Fruit fly (Drosophila melanogaster) whole organism, embryonic: ENCODE results near the gene yellow-e3.

ENCODE experiments used
- B-H1 ChIP-seq: fragments of 200-800 bp; sonication (Bioruptor generic); IDR thresholded peaks from 3 replicates; pipeline ENCODE4 v1.3.6; 2022; ENCODE audit warnings: missing biosample characterization, missing genetic modification characterization
- Bgb ChIP-seq: fragments of 200-800 bp; sonication (Bioruptor generic); IDR thresholded peaks from 2 replicates; pipeline ENCODE4 v1.3.6; 2022; ENCODE audit warnings: missing biosample characterization, missing genetic modification characterization; ENCODE audit not compliant: partially characterized antibody
- BtbVII ChIP-seq: fragments of 200-800 bp; sonication (Bioruptor generic); optimal IDR thresholded peaks from 3 replicates; lab custom pipeline; 2017; ENCODE audit warnings: missing biosample characterization, mild to moderate bottlenecking, missing genetic modification characterization
- CG10654 ChIP-seq: fragments of 200-800 bp; sonication (Bioruptor generic); optimal IDR thresholded peaks from 2 replicates; lab custom pipeline; 2016; ENCODE audit warnings: missing biosample characterization, missing genetic modification characterization
- CG11504 ChIP-seq: fragments of 200-800 bp; sonication (Bioruptor generic); optimal IDR thresholded peaks from 3 replicates; lab custom pipeline; 2019; ENCODE audit warnings: missing biosample characterization, mild to moderate bottlenecking, missing genetic modification characterization, moderate library complexity
- CG12104 ChIP-seq: fragments of 200-800 bp; sonication (Bioruptor generic); optimal IDR thresholded peaks from 3 replicates; lab custom pipeline; 2016; ENCODE audit warnings: missing biosample characterization, missing genetic modification characterization
- CG14710 ChIP-seq: fragments of 200-800 bp; sonication (Bioruptor generic); optimal IDR thresholded peaks from 3 replicates; lab custom pipeline; 2019; ENCODE audit warnings: missing biosample characterization, mild to moderate bottlenecking, missing genetic modification characterization, moderate library complexity
- CG17612 ChIP-seq: fragments of 200-800 bp; sonication (Bioruptor generic); IDR thresholded peaks from 2 replicates; pipeline ENCODE4 v1.3.6; 2022; ENCODE audit warnings: missing biosample characterization, missing genetic modification characterization
- CG31224 ChIP-seq: fragments of 200-800 bp; sonication (Bioruptor generic); IDR thresholded peaks from 2 replicates; pipeline ENCODE4 v1.3.6; 2022; ENCODE audit warnings: missing biosample characterization, missing genetic modification characterization
- CG33213 ChIP-seq: fragments of 200-800 bp; sonication (Bioruptor generic); optimal IDR thresholded peaks from 3 replicates; lab custom pipeline; 2016; ENCODE audit warnings: missing biosample characterization, missing genetic modification characterization
- CG33557 ChIP-seq: fragments of 200-800 bp; sonication (Bioruptor generic); optimal IDR thresholded peaks from 2 replicates; lab custom pipeline; 2019; ENCODE audit warnings: missing biosample characterization, mild to moderate bottlenecking, missing genetic modification characterization, moderate library complexity
- CG42726 ChIP-seq: fragments of 200-800 bp; sonication (Bioruptor generic); IDR thresholded peaks from 2 replicates; pipeline ENCODE4 v1.3.6; 2022; ENCODE audit warnings: missing biosample characterization, missing genetic modification characterization; ENCODE audit not compliant: partially characterized antibody
- CG4360 ChIP-seq: fragments of 200-800 bp; sonication (Bioruptor generic); IDR thresholded peaks from 2 replicates; pipeline ENCODE4 v1.3.6; 2022; ENCODE audit warnings: missing biosample characterization, missing genetic modification characterization
- CG43689 ChIP-seq: fragments of 200-800 bp; sonication (Bioruptor generic); IDR thresholded peaks from 2 replicates; pipeline ENCODE4 v1.3.6; 2022; ENCODE audit warnings: missing biosample characterization, missing genetic modification characterization
- CG6791 ChIP-seq: fragments of 200-800 bp; sonication (Bioruptor generic); IDR thresholded peaks from 3 replicates; pipeline ENCODE4 v1.3.6; 2022; ENCODE audit warnings: missing biosample characterization, missing genetic modification characterization; ENCODE audit not compliant: partially characterized antibody
- CG7786 ChIP-seq: fragments of 200-800 bp; sonication (Bioruptor generic); optimal IDR thresholded peaks from 2 replicates; lab custom pipeline; 2016; ENCODE audit warnings: missing biosample characterization, missing genetic modification characterization
- CG8290 ChIP-seq, 3 experiments: fragments of 200-800 bp; sonication (Bioruptor generic); optimal IDR thresholded peaks; 2 replicates each; lab custom pipeline; 2016 to 2019; ENCODE audit warnings: missing biosample characterization in 3 of 3, missing genetic modification characterization in 3 of 3, mild to moderate bottlenecking in 2 of 3, moderate library complexity in 1 of 3
- CG9817 ChIP-seq: fragments of 200-800 bp; sonication (Bioruptor generic); optimal IDR thresholded peaks from 2 replicates; lab custom pipeline; 2018; ENCODE audit warnings: missing biosample characterization, mild to moderate bottlenecking, missing genetic modification characterization, moderate library complexity
- CrebB ChIP-seq: fragments of 200-800 bp; sonication (Bioruptor generic); optimal IDR thresholded peaks from 3 replicates; lab custom pipeline; 2018; ENCODE audit warnings: missing biosample characterization, mild to moderate bottlenecking, missing genetic modification characterization
- D19B ChIP-seq: fragments of 200-800 bp; sonication (Bioruptor generic); optimal IDR thresholded peaks from 2 replicates; lab custom pipeline; 2017; ENCODE audit warnings: missing biosample characterization, mild to moderate bottlenecking, missing genetic modification characterization
- Dad ChIP-seq: fragments of 200-800 bp; sonication (Bioruptor generic); optimal IDR thresholded peaks from 3 replicates; lab custom pipeline; 2016; ENCODE audit warnings: missing biosample characterization, missing genetic modification characterization
- Doc3 ChIP-seq: fragments of 200-800 bp; sonication (Bioruptor generic); IDR thresholded peaks from 3 replicates; pipeline ENCODE4 v1.3.6; 2022; ENCODE audit warnings: missing biosample characterization, missing genetic modification characterization; ENCODE audit not compliant: partially characterized antibody
- E2f1 ChIP-seq: fragments of 200-800 bp; sonication (Bioruptor generic); IDR thresholded peaks from 2 replicates; pipeline ENCODE4 v1.3.6; 2022; ENCODE audit warnings: missing biosample characterization, missing genetic modification characterization
- Lim3 ChIP-seq: fragments of 200-800 bp; sonication (Bioruptor generic); IDR thresholded peaks from 2 replicates; pipeline ENCODE4 v1.3.6; 2022; ENCODE audit warnings: missing biosample characterization, missing genetic modification characterization
- Lpt ChIP-seq: fragments of >200 bp; optimal IDR thresholded peaks from 2 replicates; lab custom pipeline; 2018; ENCODE audit warnings: missing biosample characterization, missing genetic modification characterization
- Mrtf ChIP-seq: fragments of 200-800 bp; sonication (Bioruptor generic); IDR thresholded peaks from 3 replicates; pipeline ENCODE4 v1.3.6; 2022; ENCODE audit warnings: missing biosample characterization, missing genetic modification characterization
- Oaz ChIP-seq: fragments of 200-800 bp; sonication (Bioruptor generic); IDR thresholded peaks from 2 replicates; pipeline ENCODE4 v1.3.6; 2022; ENCODE audit warnings: missing biosample characterization, missing genetic modification characterization
- Pdp1 ChIP-seq, 2 experiments: fragments of 200-800 bp; sonication (Bioruptor generic); optimal IDR thresholded peaks; 3 replicates each; lab custom pipeline; 2016; ENCODE audit warnings: missing biosample characterization in 2 of 2, missing genetic modification characterization in 2 of 2, mild to moderate bottlenecking in 1 of 2, moderate library complexity in 1 of 2
- Usf ChIP-seq: fragments of 200-800 bp; sonication (Bioruptor generic); optimal IDR thresholded peaks from 2 replicates; lab custom pipeline; 2017; ENCODE audit warnings: missing genotype, missing biosample characterization, missing genetic modification characterization
- Xbp1 ChIP-seq: fragments of 200-800 bp; sonication (Bioruptor generic); optimal IDR thresholded peaks from 3 replicates; lab custom pipeline; 2016; ENCODE audit warnings: missing biosample characterization, mild to moderate bottlenecking, missing genetic modification characterization
- bbx ChIP-seq: fragments of 200-800 bp; sonication (Bioruptor generic); IDR thresholded peaks from 2 replicates; pipeline ENCODE4 v1.3.6; 2022; ENCODE audit warnings: missing biosample characterization, missing genetic modification characterization; ENCODE audit not compliant: partially characterized antibody
- cato ChIP-seq: fragments of 200-800 bp; sonication (Bioruptor generic); optimal IDR thresholded peaks from 2 replicates; lab custom pipeline; 2016; ENCODE audit warnings: missing biosample characterization, missing genetic modification characterization, borderline replicate concordance
- chm ChIP-seq: fragments of 200-800 bp; sonication (Bioruptor generic); IDR thresholded peaks from 2 replicates; pipeline ENCODE4 v1.3.6; 2022; ENCODE audit warnings: missing biosample characterization, missing genetic modification characterization
- ci ChIP-seq: fragments of 200-800 bp; sonication (Bioruptor generic); IDR thresholded peaks from 3 replicates; pipeline ENCODE4 v1.3.6; 2022; ENCODE audit warnings: missing biosample characterization, missing genetic modification characterization
- croc ChIP-seq: fragments of 200-800 bp; sonication (Bioruptor generic); conservative IDR thresholded peaks from 3 replicates; pipeline ENCODE4 v1.3.6; 2022; ENCODE audit warnings: missing biosample characterization, missing genetic modification characterization
- crol ChIP-seq: fragments of 200-800 bp; sonication (Bioruptor generic); IDR thresholded peaks from 2 replicates; pipeline ENCODE4 v1.3.6; 2022; ENCODE audit warnings: missing biosample characterization, missing genetic modification characterization
- ftz-f1 ChIP-seq: fragments of 200-800 bp; sonication (Bioruptor generic); optimal IDR thresholded peaks from 2 replicates; lab custom pipeline; 2016; ENCODE audit warnings: missing biosample characterization, missing genetic modification characterization
- gt ChIP-seq: fragments of 200-800 bp; sonication (Bioruptor generic); IDR thresholded peaks from 2 replicates; pipeline ENCODE4 v1.3.6; 2022; ENCODE audit warnings: missing biosample characterization, missing genetic modification characterization
- lab ChIP-seq: fragments of 200-800 bp; sonication (Bioruptor generic); optimal IDR thresholded peaks from 3 replicates; lab custom pipeline; 2017; ENCODE audit warnings: missing biosample characterization, missing genetic modification characterization, mild to moderate bottlenecking, moderate library complexity, missing genetic modification reagents
- lmd ChIP-seq: fragments of 200-800 bp; sonication (Bioruptor generic); IDR thresholded peaks from 2 replicates; pipeline ENCODE4 v1.3.6; 2022; ENCODE audit warnings: missing biosample characterization, missing genetic modification characterization
- mam ChIP-seq: fragments of 200-800 bp; sonication (Bioruptor generic); optimal IDR thresholded peaks from 3 replicates; lab custom pipeline; 2016; ENCODE audit warnings: missing biosample characterization, missing genetic modification characterization
- pros ChIP-seq: fragments of 200-800 bp; sonication (Bioruptor generic); optimal IDR thresholded peaks from 3 replicates; lab custom pipeline; 2019; ENCODE audit warnings: missing biosample characterization, mild to moderate bottlenecking, missing genetic modification characterization, moderate library complexity
- shn ChIP-seq: fragments of 200-800 bp; sonication (Bioruptor generic); optimal IDR thresholded peaks from 3 replicates; lab custom pipeline; 2016; ENCODE audit warnings: missing biosample characterization, missing genetic modification characterization
- slp2 ChIP-seq: fragments of 200-800 bp; sonication (Bioruptor generic); optimal IDR thresholded peaks from 2 replicates; lab custom pipeline; 2016; ENCODE audit warnings: missing biosample characterization, missing genetic modification characterization
- sob ChIP-seq: fragments of 200-800 bp; sonication (Bioruptor generic); IDR thresholded peaks from 2 replicates; pipeline ENCODE4 v1.3.6; 2022; ENCODE audit warnings: missing biosample characterization, missing genetic modification characterization
- stwl ChIP-seq: fragments of 200-800 bp; sonication (Bioruptor generic); optimal IDR thresholded peaks from 3 replicates; lab custom pipeline; 2018; ENCODE audit warnings: missing biosample characterization, mild to moderate bottlenecking, missing genetic modification characterization, moderate library complexity
- sug ChIP-seq: fragments of 200-800 bp; optimal IDR thresholded peaks from 2 replicates; lab custom pipeline; 2019; ENCODE audit warnings: missing biosample characterization, mild to moderate bottlenecking, missing genetic modification characterization, moderate library complexity
- tap ChIP-seq: fragments of 200-800 bp; optimal IDR thresholded peaks from 3 replicates; lab custom pipeline; 2019; ENCODE audit warnings: missing biosample characterization, mild to moderate bottlenecking, missing genetic modification characterization, moderate library complexity
- z ChIP-seq: fragments of 200-800 bp; sonication (Bioruptor generic); IDR thresholded peaks from 3 replicates; pipeline ENCODE4 v1.3.6; 2022; ENCODE audit warnings: missing biosample characterization, missing genetic modification characterization
- zen2 ChIP-seq: fragments of 200-800 bp; sonication (Bioruptor generic); IDR thresholded peaks from 3 replicates; pipeline ENCODE4 v1.3.6; 2022; ENCODE audit warnings: missing biosample characterization, missing genetic modification characterization; ENCODE audit not compliant: partially characterized antibody
- zf30C ChIP-seq: fragments of 200-800 bp; sonication (Bioruptor generic); optimal IDR thresholded peaks from 3 replicates; lab custom pipeline; 2018; ENCODE audit warnings: missing biosample characterization, mild to moderate bottlenecking, missing genetic modification characterization

Gene yellow-e3

dm6 chr3R:13450338-13450737, 45.7 kb upstream of the yellow-e3 start, which contains the start of gene side-IV (continued):
- no peak for TF ChIP-seq Oaz
- TF ChIP-seq CG10654 (GFP tag; lab: Kevin White, UChicago), result no peak
- no peak for TF ChIP-seq BtbVII (GFP tag; lab: Kevin White, UChicago)
- no peak for TF ChIP-seq Xbp1 (GFP tag; lab: Kevin White, UChicago)
- no peak for TF ChIP-seq zf30C (GFP tag; lab: Kevin White, UChicago)
- TF ChIP-seq E2f1 (GFP tag; lab: Robert Waterston, UW), result peak; percentile 26; the same call in 1 of the 2 replicates
- TF ChIP-seq CG31224 (GFP tag; lab: Robert Waterston, UW), result no peak
- peak; percentile 14 for TF ChIP-seq CG11504
- no peak for TF ChIP-seq CrebB (tag; lab: Kevin White, UChicago)
- no peak for TF ChIP-seq CG12104
- no peak for TF ChIP-seq Dad (GFP tag; lab: Kevin White, UChicago)
- peak; percentile 23; the same call in 1 of the 2 replicates for TF ChIP-seq crol (GFP tag; lab: Robert Waterston, UW)
- TF ChIP-seq sob (GFP tag; lab: Robert Waterston, UW), result peak; percentile 27; the same call in 1 of the 2 replicates
- TF ChIP-seq ftz-f1 (GFP tag; lab: Kevin White, UChicago), result no peak
- TF ChIP-seq sug (tag; lab: Kevin White, UChicago), result no peak
- TF ChIP-seq bbx (GFP tag; lab: Robert Waterston, UW), result peak; percentile 59; the same call in 1 of the 2 replicates
- TF ChIP-seq Doc3 (GFP tag; lab: Robert Waterston, UW), result no peak
- TF ChIP-seq Lim3 (GFP tag; lab: Robert Waterston, UW), result no peak
- TF ChIP-seq CG4360, result no peak
- TF ChIP-seq CG33557 (GFP tag; lab: Kevin White, UChicago), result no peak
- TF ChIP-seq z, result peak; percentile 56; the same call in 2 of the 3 replicates
- peak; percentile 21 for TF ChIP-seq stwl (tag; lab: Kevin White, UChicago)
- no peak for TF ChIP-seq croc
- TF ChIP-seq Mrtf (GFP tag; lab: Robert Waterston, UW), result no peak
- no peak for TF ChIP-seq lmd
- 0 out of 3 replicates have a peak, but pooled peaks have one; percentile 49 for TF ChIP-seq CG6791 (GFP tag; lab: Robert Waterston, UW)
- TF ChIP-seq CG43689, result no peak
- TF ChIP-seq chm (GFP tag; lab: Robert Waterston, UW), result peak; percentile 53
- peak; percentile 60; the same call in 1 of the 2 replicates for TF ChIP-seq Bgb (GFP tag; lab: Robert Waterston, UW)
- no peak for TF ChIP-seq mam (GFP tag; lab: Kevin White, UChicago)
- no peak for TF ChIP-seq B-H1 (GFP tag; lab: Robert Waterston, UW)
- TF ChIP-seq ci (GFP tag; lab: Robert Waterston, UW), result peak; percentile 65; the same call in 2 of the 3 replicates
- TF ChIP-seq CG8290 (GFP tag; optimal IDR thresholded peaks at IDR 0.05; lab: Kevin White, UChicago), result no peak
- peak in 1 of 2 experiments; percentile 41 for TF ChIP-seq CG8290 (tag; optimal IDR thresholded peaks at IDR 0.05; lab: Kevin White, UChicago)
- no peak for TF ChIP-seq Usf (GFP tag; lab: Kevin White, UChicago)
- TF ChIP-seq CG33213 (GFP tag; lab: Kevin White, UChicago), result no peak
- TF ChIP-seq CG7786 (GFP tag; lab: Kevin White, UChicago), result no peak
- TF ChIP-seq slp2 (GFP tag; lab: Kevin White, UChicago), result no peak
- TF ChIP-seq D19B (GFP tag; lab: Kevin White, UChicago), result no peak
- TF ChIP-seq Pdp1 (GFP tag; optimal IDR thresholded peaks at IDR 0.05; lab: Kevin White, UChicago), result no peak
- TF ChIP-seq lab (GFP tag; lab: Kevin White, UChicago), result peak; percentile 9
- TF ChIP-seq gt (GFP tag; lab: Robert Waterston, UW), result no peak
- no peak for TF ChIP-seq CG14710
- no peak for TF ChIP-seq pros
- no peak for TF ChIP-seq shn (GFP tag; lab: Kevin White, UChicago)
- TF ChIP-seq Lpt, result no peak
- no peak for TF ChIP-seq zen2 (GFP tag; lab: Robert Waterston, UW)
- TF ChIP-seq CG17612 (GFP tag; lab: Robert Waterston, UW), result no peak
- peak; percentile 36; the same call in 1 of the 2 replicates for TF ChIP-seq CG42726 (GFP tag; lab: Robert Waterston, UW)
- TF ChIP-seq cato, result no peak
- no peak for TF ChIP-seq CG9817 (tag; lab: Kevin White, UChicago)
- no peak for TF ChIP-seq tap (tag; lab: Kevin White, UChicago)
